Fruit fly (Drosophila melanogaster) Kc167 (cell line): ENCODE results near the gene wapl.

Experiments used
- h ChIP-seq: fragments of >200 bp; optimal IDR thresholded peaks from 3 replicates; lab custom pipeline; 2018; ENCODE audit warnings: missing external identifiers
- psq ChIP-seq: fragments of >200 bp; optimal IDR thresholded peaks from 2 replicates; lab custom pipeline; 2017; ENCODE audit warnings: missing external identifiers
- ttk ChIP-seq: sonication (Bioruptor generic); optimal IDR thresholded peaks from 2 replicates; lab custom pipeline; 2017; ENCODE audit warnings: missing external identifiers

dm6 chrX:2138342-2138416 is 20.6 kb downstream of the wapl start, which contains the start of gene ph-p:
- TF ChIP-seq psq (no peak), h (lab: Kevin White, UChicago) (no peak), ttk (lab: Kevin White, UChicago) (no peak)
